Fruit fly (Drosophila melanogaster) whole organism, embryonic: Measurements from ENCODE around the gene Lztr1.
A peak's percentile ranks its signal among the peaks of the same experiment; 100 is the strongest.

Experiments used
- CG10979 ChIP-seq: fragments of 200-800 bp; sonication (Bioruptor generic); optimal IDR thresholded peaks from 2 replicates; lab custom pipeline; 2018; ENCODE audit warnings: missing biosample characterization, mild to moderate bottlenecking, missing genetic modification characterization, moderate library complexity
- CG11504 ChIP-seq: fragments of 200-800 bp; sonication (Bioruptor generic); optimal IDR thresholded peaks from 3 replicates; lab custom pipeline; 2019; ENCODE audit warnings: missing biosample characterization, mild to moderate bottlenecking, missing genetic modification characterization, moderate library complexity
- CG13424 ChIP-seq: fragments of 200-800 bp; sonication (Bioruptor generic); optimal IDR thresholded peaks from 2 replicates; lab custom pipeline; 2019; ENCODE audit warnings: missing biosample characterization, mild to moderate bottlenecking, missing genetic modification characterization, moderate library complexity
- CG1647 ChIP-seq: fragments of 200-800 bp; sonication (Bioruptor generic); optimal IDR thresholded peaks from 3 replicates; lab custom pipeline; 2016; ENCODE audit warnings: missing biosample characterization, missing genetic modification characterization
- CG16779 ChIP-seq: fragments of 200-800 bp; sonication (Bioruptor generic); IDR thresholded peaks from 2 replicates; pipeline ENCODE4 v1.3.6; 2022; ENCODE audit warnings: missing biosample characterization, missing genetic modification characterization
- CG18476 ChIP-seq: fragments of 200-800 bp; sonication (Bioruptor generic); optimal IDR thresholded peaks from 2 replicates; lab custom pipeline; 2016; ENCODE audit warnings: missing biosample characterization, mild to moderate bottlenecking, missing genetic modification characterization
- CG2678 ChIP-seq: fragments of 200-800 bp; sonication (Bioruptor generic); optimal IDR thresholded peaks from 3 replicates; lab custom pipeline; 2019; ENCODE audit warnings: missing biosample characterization, mild to moderate bottlenecking, missing genetic modification characterization, moderate library complexity
- CG32767 ChIP-seq: fragments of 200-800 bp; sonication (Bioruptor generic); IDR thresholded peaks from 2 replicates; pipeline ENCODE4 v1.3.6; 2022; ENCODE audit warnings: missing biosample characterization, missing genetic modification characterization
- CG33557 ChIP-seq: fragments of 200-800 bp; sonication (Bioruptor generic); optimal IDR thresholded peaks from 2 replicates; lab custom pipeline; 2019; ENCODE audit warnings: missing biosample characterization, mild to moderate bottlenecking, missing genetic modification characterization, moderate library complexity
- CG3838 ChIP-seq: fragments of 200-800 bp; sonication (Bioruptor generic); optimal IDR thresholded peaks from 3 replicates; lab custom pipeline; 2016; ENCODE audit warnings: missing biosample characterization, missing genetic modification characterization
- CG8089 ChIP-seq: fragments of 200-800 bp; sonication (Bioruptor generic); optimal IDR thresholded peaks from 3 replicates; lab custom pipeline; 2016; ENCODE audit warnings: missing biosample characterization, missing genetic modification characterization
- CG8281 ChIP-seq: fragments of 200-800 bp; sonication (Bioruptor generic); optimal IDR thresholded peaks from 2 replicates; lab custom pipeline; 2018; ENCODE audit warnings: missing biosample characterization, mild to moderate bottlenecking, missing genetic modification characterization, moderate library complexity
- CG8359 ChIP-seq: fragments of 200-800 bp; sonication (Bioruptor generic); optimal IDR thresholded peaks from 2 replicates; lab custom pipeline; 2017; ENCODE audit warnings: missing biosample characterization, mild to moderate bottlenecking, missing genetic modification characterization, borderline replicate concordance
- CG9817 ChIP-seq: fragments of 200-800 bp; sonication (Bioruptor generic); optimal IDR thresholded peaks from 2 replicates; lab custom pipeline; 2018; ENCODE audit warnings: missing biosample characterization, mild to moderate bottlenecking, missing genetic modification characterization, moderate library complexity
- CkIIα-i1 ChIP-seq: fragments of 200-800 bp; sonication (Bioruptor generic); IDR thresholded peaks from 2 replicates; pipeline ENCODE4 v1.3.6; 2022; ENCODE audit warnings: missing biosample characterization, missing genetic modification characterization
- D ChIP-seq, 2 experiments: fragments of 200-800 bp in 1 of 2; fragments of >200 bp in 1 of 2; sonication (Bioruptor generic) in 1 of 2; optimal IDR thresholded peaks; 2 replicates in 1 of 2; 3 replicates in 1 of 2; lab custom pipeline; 2017; ENCODE audit warnings: mild to moderate bottlenecking in 1 of 2, missing biosample characterization in 1 of 2, missing genetic modification characterization in 1 of 2, missing genetic modification reagents in 1 of 2
- Dll ChIP-seq: fragments of 200-800 bp; sonication (Bioruptor generic); IDR thresholded peaks from 4 replicates; pipeline ENCODE4 v1.3.6; 2022; ENCODE audit warnings: missing biosample characterization, missing genetic modification characterization; ENCODE audit not compliant: partially characterized antibody
- H15 ChIP-seq: fragments of 200-800 bp; sonication (Bioruptor generic); IDR thresholded peaks from 3 replicates; pipeline ENCODE4 v1.3.6; 2022; ENCODE audit warnings: missing biosample characterization, missing genetic modification characterization
- Hand ChIP-seq: fragments of 200-800 bp; sonication (Bioruptor generic); optimal IDR thresholded peaks from 2 replicates; lab custom pipeline; 2017; ENCODE audit warnings: mild to moderate bottlenecking, missing biosample characterization, missing genetic modification reagents, missing genetic modification characterization
- Hr3 ChIP-seq: fragments of 200-800 bp; sonication (Bioruptor generic); optimal IDR thresholded peaks from 3 replicates; lab custom pipeline; 2016; ENCODE audit warnings: missing biosample characterization, missing genetic modification characterization
- Hr51 ChIP-seq, 2 experiments: fragments of 200-800 bp; sonication (Bioruptor generic); optimal IDR thresholded peaks; 2 replicates in 1 of 2; 3 replicates in 1 of 2; lab custom pipeline; 2016 to 2018; ENCODE audit warnings: missing biosample characterization in 2 of 2, missing genetic modification characterization in 2 of 2, mild to moderate bottlenecking in 1 of 2, moderate library complexity in 1 of 2
- Jarid2 ChIP-seq: fragments of 200-800 bp; sonication (Bioruptor generic); optimal IDR thresholded peaks from 3 replicates; lab custom pipeline; 2017; ENCODE audit warnings: mild to moderate bottlenecking, missing biosample characterization, missing genetic modification reagents, missing genetic modification characterization
- Max ChIP-seq: fragments of 200-800 bp; sonication (Bioruptor generic); optimal IDR thresholded peaks from 2 replicates; lab custom pipeline; 2016; ENCODE audit warnings: missing biosample characterization, mild to moderate bottlenecking, missing genetic modification characterization
- NK7.1 ChIP-seq: fragments of 200-800 bp; sonication (Bioruptor generic); optimal IDR thresholded peaks from 3 replicates; lab custom pipeline; 2016; ENCODE audit warnings: missing biosample characterization, missing genetic modification characterization
- Rfx ChIP-seq: fragments of 200-800 bp; sonication (Bioruptor generic); IDR thresholded peaks from 2 replicates; pipeline ENCODE4 v1.3.6; 2022; ENCODE audit warnings: missing biosample characterization, missing genetic modification characterization
- Sox100B ChIP-seq: fragments of 200-800 bp; sonication (Bioruptor generic); optimal IDR thresholded peaks from 3 replicates; lab custom pipeline; 2018; ENCODE audit warnings: missing biosample characterization, mild to moderate bottlenecking, missing genetic modification characterization
- Sox102F ChIP-seq: fragments of 200-800 bp; sonication (Bioruptor generic); optimal IDR thresholded peaks from 2 replicates; lab custom pipeline; 2018; ENCODE audit warnings: missing biosample characterization, mild to moderate bottlenecking, missing genetic modification characterization, moderate library complexity
- Trl ChIP-seq, 3 experiments: fragments of >200 bp in 2 of 3; fragments of 200-800 bp in 1 of 3; sonication (Bioruptor generic) in 1 of 3; optimal IDR thresholded peaks; 2 replicates in 1 of 3; 3 replicates in 2 of 3; lab custom pipeline; 2016 to 2017; ENCODE audit warnings: missing biosample characterization in 1 of 3, missing genetic modification characterization in 1 of 3
- cato ChIP-seq: fragments of 200-800 bp; sonication (Bioruptor generic); optimal IDR thresholded peaks from 2 replicates; lab custom pipeline; 2016; ENCODE audit warnings: missing biosample characterization, missing genetic modification characterization, borderline replicate concordance
- dan ChIP-seq: fragments of 200-800 bp; sonication (Bioruptor generic); IDR thresholded peaks from 2 replicates; pipeline ENCODE4 v1.3.6; 2022; ENCODE audit warnings: missing biosample characterization, missing genetic modification characterization
- dati ChIP-seq: fragments of 200-800 bp; sonication (Bioruptor generic); IDR thresholded peaks from 2 replicates; pipeline ENCODE4 v1.3.6; 2022; ENCODE audit warnings: missing biosample characterization, missing genetic modification characterization
- eve ChIP-seq, 2 experiments: fragments of >200 bp; optimal IDR thresholded peaks; 2 replicates each; lab custom pipeline; 2017; ENCODE audit warnings: missing biosample characterization in 2 of 2, missing genetic modification characterization in 2 of 2
- eyg ChIP-seq: fragments of 200-800 bp; sonication (Bioruptor generic); optimal IDR thresholded peaks from 3 replicates; lab custom pipeline; 2016; ENCODE audit warnings: missing biosample characterization, missing genetic modification characterization
- fd3F ChIP-seq: fragments of 200-800 bp; sonication (Bioruptor generic); optimal IDR thresholded peaks from 2 replicates; lab custom pipeline; 2018; ENCODE audit warnings: missing biosample characterization, mild to moderate bottlenecking, missing genetic modification characterization, moderate library complexity
- fd64A ChIP-seq: fragments of 200-800 bp; sonication (Bioruptor generic); optimal IDR thresholded peaks from 3 replicates; lab custom pipeline; 2018; ENCODE audit warnings: missing biosample characterization, mild to moderate bottlenecking, missing genetic modification characterization
- fd96Cb ChIP-seq: fragments of 200-800 bp; sonication (Bioruptor generic); optimal IDR thresholded peaks from 2 replicates; lab custom pipeline; 2018; ENCODE audit warnings: missing biosample characterization, mild to moderate bottlenecking, missing genetic modification characterization, moderate library complexity
- fru ChIP-seq: fragments of >200 bp; optimal IDR thresholded peaks from 2 replicates; lab custom pipeline; 2017
- ftz-f1 ChIP-seq: fragments of 200-800 bp; sonication (Bioruptor generic); optimal IDR thresholded peaks from 2 replicates; lab custom pipeline; 2016; ENCODE audit warnings: missing biosample characterization, missing genetic modification characterization
- h ChIP-seq: fragments of >200 bp; optimal IDR thresholded peaks from 2 replicates; lab custom pipeline; 2017
- ham ChIP-seq: fragments of 200-800 bp; sonication (Bioruptor generic); IDR thresholded peaks from 2 replicates; pipeline ENCODE4 v1.3.6; 2022; ENCODE audit warnings: missing biosample characterization, missing genetic modification characterization
- hbn ChIP-seq: fragments of 200-800 bp; sonication (Bioruptor generic); IDR thresholded peaks from 2 replicates; pipeline ENCODE4 v1.3.6; 2022; ENCODE audit warnings: missing biosample characterization, missing genetic modification characterization; ENCODE audit not compliant: partially characterized antibody
- her ChIP-seq: fragments of 200-800 bp; sonication (Bioruptor generic); optimal IDR thresholded peaks from 2 replicates; lab custom pipeline; 2016; ENCODE audit warnings: missing biosample characterization, missing genetic modification characterization
- otp ChIP-seq: fragments of 200-800 bp; sonication (Bioruptor generic); IDR thresholded peaks from 3 replicates; pipeline ENCODE4, ENCODE4 v1.3.6; 2022; ENCODE audit warnings: missing biosample characterization, missing genetic modification characterization
- pfk ChIP-seq: fragments of 200-800 bp; sonication (Bioruptor generic); optimal IDR thresholded peaks from 2 replicates; lab custom pipeline; 2018; ENCODE audit warnings: missing biosample characterization, mild to moderate bottlenecking, missing genetic modification characterization, moderate library complexity
- ro ChIP-seq: fragments of 200-800 bp; sonication (Bioruptor generic); IDR thresholded peaks from 2 replicates; pipeline ENCODE4 v1.3.6; 2022; ENCODE audit warnings: missing biosample characterization, missing genetic modification characterization
- sc ChIP-seq, 3 experiments: fragments of >200 bp in 2 of 3; fragments of 200-800 bp in 1 of 3; sonication (Bioruptor generic) in 1 of 3; optimal IDR thresholded peaks; 2 replicates in 2 of 3; 3 replicates in 1 of 3; lab custom pipeline; 2017; ENCODE audit warnings: mild to moderate bottlenecking in 1 of 3, missing biosample characterization in 1 of 3, missing genetic modification characterization in 1 of 3, missing genetic modification reagents in 1 of 3
- vfl ChIP-seq: fragments of 200-800 bp; sonication (Bioruptor generic); optimal IDR thresholded peaks from 2 replicates; lab custom pipeline; 2016; ENCODE audit warnings: missing biosample characterization, missing genetic modification characterization
- wdn ChIP-seq: fragments of 200-800 bp; sonication (Bioruptor generic); IDR thresholded peaks from 2 replicates; pipeline ENCODE4 v1.3.6; 2022; ENCODE audit warnings: missing biosample characterization, missing genetic modification characterization

Lztr1 gene

DNA sequence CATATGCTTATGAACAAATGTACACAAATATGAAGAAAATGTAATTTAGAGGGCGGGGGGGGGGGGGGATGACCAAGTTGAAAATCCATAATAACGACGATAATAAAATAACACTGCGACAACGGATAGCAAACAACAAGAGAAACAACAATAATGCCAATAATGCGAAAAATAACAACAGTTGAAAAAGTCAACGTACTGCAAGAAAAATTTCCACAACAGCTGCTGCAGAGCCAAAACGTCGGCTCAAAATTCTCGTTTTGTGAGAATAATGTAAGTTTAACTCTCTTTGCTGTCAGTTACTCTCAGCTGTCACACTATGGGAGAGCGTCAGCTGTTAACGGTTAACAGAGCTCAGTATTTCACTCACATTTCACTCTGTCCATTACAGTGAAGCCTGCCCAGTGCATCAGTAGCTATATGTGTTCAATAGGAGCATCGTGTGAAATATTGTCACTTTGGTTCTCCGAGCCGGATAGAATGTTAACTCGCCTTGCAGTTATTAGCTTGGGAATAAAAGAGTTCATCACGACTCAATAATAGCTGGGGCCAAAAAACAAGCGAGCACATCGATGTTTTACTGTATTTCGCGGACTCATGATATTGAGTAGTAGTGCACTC lies 26.5 kb downstream of the Lztr1 start (continued):
- TF ChIP-seq CG13424 (tag; lab: Kevin White, UChicago) (peak; percentile 82), ro (peak; percentile 63; the same call in 1 of the 2 replicates), Rfx (GFP tag; lab: Robert Waterston, UW) (peak; percentile 88), H15 (peak; percentile 67; the same call in 2 of the 3 replicates), vfl (GFP tag; lab: Kevin White, UChicago) (peak; percentile 45), CG2678 (peak; percentile 86), Sox102F (GFP tag; lab: Kevin White, UChicago) (peak; percentile 84), CG8281 (peak; percentile 52), ham (GFP tag; lab: Robert Waterston, UW) (no peak), Hr3 (GFP tag; lab: Kevin White, UChicago) (peak; percentile 72), h (lab: Kevin White, UChicago) (no peak), Max (GFP tag; lab: Kevin White, UChicago) (peak; percentile 53), NK7.1 (GFP tag; lab: Kevin White, UChicago) (peak; percentile 55), CkIIα-i1 (GFP tag; lab: Robert Waterston, UW) (no peak), eve (GFP tag; optimal IDR thresholded peaks at IDR 0.05; lab: Kevin White, UChicago) (peak in 1 of 2 experiments; percentile 94), Hr51 (GFP tag; optimal IDR thresholded peaks at IDR 0.05; lab: Kevin White, UChicago) (peak; percentile 41 to 86), CG16779 (GFP tag; lab: Robert Waterston, UW) (no peak), Hand (GFP tag; lab: Kevin White, UChicago) (peak; percentile 62), fd3F (GFP tag; lab: Kevin White, UChicago) (peak; percentile 72), fru (lab: Kevin White, UChicago) (no peak), CG10979 (tag; lab: Kevin White, UChicago) (peak; percentile 73), CG33557 (GFP tag; lab: Kevin White, UChicago) (peak; percentile 29), her (GFP tag; lab: Kevin White, UChicago) (peak; percentile 85), Dll (GFP tag; lab: Robert Waterston, UW) (no peak), dati (0 out of 2 replicates have a peak, but pooled peaks have one; percentile 32), wdn (peak; percentile 33; the same call in 1 of the 2 replicates), cato (peak; percentile 60), CG1647 (peak; percentile 69), CG18476 (GFP tag; lab: Kevin White, UChicago) (peak; percentile 42), CG32767 (GFP tag; lab: Robert Waterston, UW) (peak; percentile 59; the same call in 1 of the 2 replicates), Sox100B (GFP tag; lab: Kevin White, UChicago) (peak; percentile 54), Jarid2 (GFP tag; lab: Kevin White, UChicago) (peak; percentile 22), CG8359 (GFP tag; lab: Kevin White, UChicago) (no peak), eyg (GFP tag; lab: Kevin White, UChicago) (peak; percentile 38), dan (GFP tag; lab: Robert Waterston, UW) (peak; percentile 23; the same call in 1 of the 2 replicates), CG11504 (peak; percentile 85), D (optimal IDR thresholded peaks at IDR 0.05; lab: Kevin White, UChicago) (no peak), D (GFP tag; optimal IDR thresholded peaks at IDR 0.05; lab: Kevin White, UChicago) (peak; percentile 51), CG9817 (tag; lab: Kevin White, UChicago) (peak; percentile 82), fd96Cb (tag; lab: Kevin White, UChicago) (peak; percentile 78), CG8089 (GFP tag; lab: Kevin White, UChicago) (peak; percentile 68), otp (GFP tag; lab: Robert Waterston, UW) (no peak), pfk (no peak), ftz-f1 (no peak), sc (optimal IDR thresholded peaks at IDR 0.05; lab: Kevin White, UChicago) (no peak), sc (GFP tag; optimal IDR thresholded peaks at IDR 0.05; lab: Kevin White, UChicago) (peak; percentile 27), hbn (GFP tag; lab: Robert Waterston, UW) (no peak), fd64A (GFP tag; lab: Kevin White, UChicago) (peak; percentile 13), CG3838 (GFP tag; lab: Kevin White, UChicago) (peak; percentile 30), Trl (optimal IDR thresholded peaks at IDR 0.05; lab: Kevin White, UChicago) (peak; percentile 71 to 78), Trl (GFP tag; optimal IDR thresholded peaks at IDR 0.05; lab: Kevin White, UChicago) (peak; percentile 83)
